Worm (Caenorhabditis elegans) whole organism, L2 larva: ENCODE data around the gene zig-12.

Experiments used
- F13H6.1 ChIP-seq: sonication (generic microtip); optimal IDR thresholded peaks from 2 replicates; lab custom pipeline; 2016; ENCODE audit warnings: missing genetic modification characterization, missing compliant biosample characterization
- aly-2 ChIP-seq: fragments of 150-350 bp; optimal IDR thresholded peaks from 2 replicates; lab custom pipeline; 2014; ENCODE audit warnings: missing biosample characterization, missing genetic modification characterization
- ama-1 ChIP-seq: fragments of 150-350 bp; optimal IDR thresholded peaks from 2 replicates; lab custom pipeline; 2018; ENCODE audit warnings: inconsistent platforms
- blmp-1 ChIP-seq: sonication (generic microtip); optimal IDR thresholded peaks from 2 replicates; lab custom pipeline; 2017; ENCODE audit warnings: missing genetic modification characterization, mild to moderate bottlenecking, missing compliant biosample characterization, antibody characterized with exemption, moderate library complexity; ENCODE audit not compliant: insufficient read depth
- ceh-82 ChIP-seq: fragments of 150-350 bp; optimal IDR thresholded peaks from 2 replicates; lab custom pipeline; 2014; ENCODE audit warnings: missing biosample characterization, missing genetic modification characterization
- egl-27 ChIP-seq: sonication (generic microtip); optimal IDR thresholded peaks from 3 replicates; lab custom pipeline; 2017; ENCODE audit warnings: missing biosample characterization, missing genetic modification reagents, missing genetic modification characterization
- lin-11 ChIP-seq: fragments of 150-350 bp; sonication (generic microtip); optimal IDR thresholded peaks from 2 replicates; lab custom pipeline; 2014; ENCODE audit warnings: missing biosample characterization, missing genetic modification characterization, inconsistent platforms, mixed read lengths
- lin-13 ChIP-seq: fragments of 150-350 bp; optimal IDR thresholded peaks from 2 replicates; lab custom pipeline; 2014; ENCODE audit warnings: missing biosample characterization, missing genetic modification reagents, missing genetic modification characterization
- lin-39 ChIP-seq: fragments of 150-350 bp; optimal IDR thresholded peaks from 2 replicates; lab custom pipeline; 2014; ENCODE audit warnings: missing biosample characterization, missing genetic modification reagents, missing genetic modification characterization
- lsy-2 ChIP-seq, 2 experiments: fragments of 150-350 bp in 1 of 2; sonication (generic microtip) in 1 of 2; optimal IDR thresholded peaks; 2 replicates each; lab custom pipeline; 2014 to 2017; ENCODE audit warnings: missing biosample characterization in 2 of 2, missing genetic modification characterization in 2 of 2
- nhr-10 ChIP-seq: sonication (generic microtip); optimal IDR thresholded peaks from 2 replicates; lab custom pipeline; 2017; ENCODE audit warnings: missing biosample characterization, missing genetic modification characterization
- nhr-11 ChIP-seq: fragments of 150-350 bp; optimal IDR thresholded peaks from 2 replicates; lab custom pipeline; 2014; ENCODE audit warnings: missing biosample characterization, missing genetic modification characterization
- snpc-4 ChIP-seq: fragments of 150-350 bp; optimal IDR thresholded peaks from 2 replicates; lab custom pipeline; 2014; ENCODE audit warnings: missing biosample characterization, missing genetic modification characterization
- unc-62 ChIP-seq: fragments of 150-350 bp; optimal IDR thresholded peaks from 2 replicates; lab custom pipeline; 2014; ENCODE audit warnings: missing biosample characterization, missing genetic modification reagents, missing genetic modification characterization

ce11 chrX:8727306-8727705 lies 36.4 kb upstream of the zig-12 start, which contains the start of gene EGAP4.1:
- no peak for TF ChIP-seq blmp-1 (tag; lab: Kevin White, UChicago)
- TF ChIP-seq unc-62: no peak
- no peak for TF ChIP-seq aly-2
- TF ChIP-seq lin-39 (tag; lab: Kevin White, UChicago): no peak
- TF ChIP-seq F13H6.1 (tag; lab: Kevin White, UChicago): no peak
- TF ChIP-seq nhr-11 (tag; lab: Kevin White, UChicago): no peak
- TF ChIP-seq lsy-2 (tag; optimal IDR thresholded peaks at IDR 0.05; lab: Kevin White, UChicago): no peak
- no peak for TF ChIP-seq egl-27 (tag; lab: Kevin White, UChicago)
- no peak for TF ChIP-seq nhr-10
- no peak for TF ChIP-seq ama-1 (lab: Kevin White, UChicago)
- no peak for TF ChIP-seq lin-11 (tag; lab: Kevin White, UChicago)
- no peak for TF ChIP-seq lin-13
- no peak for TF ChIP-seq snpc-4
- TF ChIP-seq ceh-82 (tag; lab: Kevin White, UChicago): no peak
